Worm (Caenorhabditis elegans) whole organism, L2 larva: Measurements from ENCODE around the gene usp-39.
"Not testable (repeated sequence)": the region's sequence is repeated elsewhere in the genome, so short reads cannot be mapped to it uniquely, and the experiment has no call there.

Experiments used
- blmp-1 ChIP-seq: sonication (generic microtip); optimal IDR thresholded peaks from 2 replicates; lab custom pipeline; 2017; ENCODE audit warnings: missing genetic modification characterization, mild to moderate bottlenecking, missing compliant biosample characterization, antibody characterized with exemption, moderate library complexity; ENCODE audit not compliant: insufficient read depth
- egl-27 ChIP-seq: sonication (generic microtip); optimal IDR thresholded peaks from 3 replicates; lab custom pipeline; 2017; ENCODE audit warnings: missing biosample characterization, missing genetic modification reagents, missing genetic modification characterization
- fos-1 ChIP-seq: fragments of 150-350 bp; optimal IDR thresholded peaks from 2 replicates; lab custom pipeline; 2014; ENCODE audit warnings: missing biosample characterization, missing genetic modification characterization
- lin-13 ChIP-seq: fragments of 150-350 bp; optimal IDR thresholded peaks from 2 replicates; lab custom pipeline; 2014; ENCODE audit warnings: missing biosample characterization, missing genetic modification reagents, missing genetic modification characterization
- nhr-237 ChIP-seq: fragments of 150-350 bp; optimal IDR thresholded peaks from 2 replicates; lab custom pipeline; 2014; ENCODE audit warnings: missing biosample characterization, missing genetic modification characterization
- skn-1 ChIP-seq: sonication (generic microtip); optimal IDR thresholded peaks from 2 replicates; lab custom pipeline; 2017; ENCODE audit warnings: missing biosample characterization, missing genetic modification characterization
- ztf-4 ChIP-seq: fragments of 150-350 bp; optimal IDR thresholded peaks from 2 replicates; lab custom pipeline; 2014; ENCODE audit warnings: missing biosample characterization, missing genetic modification characterization

- TF ChIP-seq fos-1 (tag; lab: Kevin White, UChicago); skn-1 (tag; lab: Kevin White, UChicago); ztf-4 (tag; lab: Kevin White, UChicago); blmp-1 (tag; lab: Kevin White, UChicago); egl-27 (tag; lab: Kevin White, UChicago); nhr-237 (tag; lab: Kevin White, UChicago); lin-13 (GFP tag; lab: Kevin White, UChicago): not testable (repeated sequence)
Measured at ce11 chrII:2622936-2623452, 57.9 kb downstream of the usp-39 start, which contains the start of gene D2062.4.
